Fruit fly (Drosophila melanogaster) whole organism, embryonic: ENCODE results near the gene wisp.

Experiments used
- Asciz ChIP-seq: fragments of 200-800 bp; sonication (Bioruptor generic); optimal IDR thresholded peaks from 2 replicates; lab custom pipeline; 2017; ENCODE audit warnings: missing biosample characterization, mild to moderate bottlenecking, missing genetic modification characterization, missing genetic modification reagents
- B-H2 ChIP-seq: fragments of 200-800 bp; sonication (Bioruptor generic); optimal IDR thresholded peaks from 2 replicates; lab custom pipeline; 2018; ENCODE audit warnings: missing biosample characterization, mild to moderate bottlenecking, missing genetic modification characterization
- CG10147 ChIP-seq: fragments of 200-800 bp; sonication (Bioruptor generic); optimal IDR thresholded peaks from 2 replicates; lab custom pipeline; 2019; ENCODE audit warnings: missing biosample characterization, mild to moderate bottlenecking, missing genetic modification characterization, moderate library complexity
- CG10431 ChIP-seq: fragments of 200-800 bp; sonication (Bioruptor generic); optimal IDR thresholded peaks from 3 replicates; lab custom pipeline; 2018; ENCODE audit warnings: missing biosample characterization, mild to moderate bottlenecking, missing genetic modification characterization
- CG10654 ChIP-seq: fragments of 200-800 bp; sonication (Bioruptor generic); optimal IDR thresholded peaks from 2 replicates; lab custom pipeline; 2016; ENCODE audit warnings: missing biosample characterization, missing genetic modification characterization
- CG1233 ChIP-seq: fragments of 200-800 bp; sonication (Bioruptor generic); optimal IDR thresholded peaks from 4 replicates; lab custom pipeline; 2018; ENCODE audit warnings: missing biosample characterization, mild to moderate bottlenecking, missing genetic modification characterization
- CG13287 ChIP-seq: fragments of 200-800 bp; sonication (Bioruptor generic); IDR thresholded peaks from 2 replicates; pipeline ENCODE4 v1.3.6; 2022; ENCODE audit warnings: missing biosample characterization, missing genetic modification characterization; ENCODE audit not compliant: partially characterized antibody
- CG13775 ChIP-seq: fragments of 200-800 bp; sonication (Bioruptor generic); optimal IDR thresholded peaks from 3 replicates; lab custom pipeline; 2017; ENCODE audit warnings: missing biosample characterization, mild to moderate bottlenecking, missing genetic modification characterization
- CG14441 ChIP-seq: fragments of 200-800 bp; sonication (Bioruptor generic); IDR thresholded peaks from 2 replicates; pipeline ENCODE4 v1.3.6; 2022; ENCODE audit warnings: missing biosample characterization, missing genetic modification characterization
- CG15479 ChIP-seq: fragments of 200-800 bp; sonication (Bioruptor generic); optimal IDR thresholded peaks from 3 replicates; lab custom pipeline; 2019; ENCODE audit warnings: missing biosample characterization, mild to moderate bottlenecking, missing genetic modification characterization, moderate library complexity
- CG15514 ChIP-seq: fragments of 200-800 bp; sonication (Bioruptor generic); optimal IDR thresholded peaks from 3 replicates; lab custom pipeline; 2017; ENCODE audit warnings: missing biosample characterization, missing genetic modification characterization, mild to moderate bottlenecking, moderate library complexity, missing genetic modification reagents
- CG17359 ChIP-seq: fragments of 200-800 bp; sonication (Bioruptor generic); optimal IDR thresholded peaks from 3 replicates; lab custom pipeline; 2018; ENCODE audit warnings: missing biosample characterization, mild to moderate bottlenecking, missing genetic modification characterization, moderate library complexity
- CG1792 ChIP-seq: fragments of 200-800 bp; sonication (Bioruptor generic); optimal IDR thresholded peaks from 2 replicates; lab custom pipeline; 2016; ENCODE audit warnings: missing biosample characterization, missing genetic modification characterization
- CG30403 ChIP-seq: fragments of 200-800 bp; sonication (Bioruptor generic); optimal IDR thresholded peaks from 3 replicates; lab custom pipeline; 2016; ENCODE audit warnings: missing biosample characterization, missing genetic modification characterization
- CG3065 ChIP-seq: fragments of 200-800 bp; sonication (Bioruptor generic); optimal IDR thresholded peaks from 2 replicates; lab custom pipeline; 2016; ENCODE audit warnings: missing biosample characterization, missing genetic modification characterization
- CG6813 ChIP-seq: fragments of 200-800 bp; sonication (Bioruptor generic); optimal IDR thresholded peaks from 2 replicates; lab custom pipeline; 2017; ENCODE audit warnings: missing biosample characterization, missing genetic modification characterization, mild to moderate bottlenecking, moderate library complexity, missing genetic modification reagents
- CG7745 ChIP-seq: fragments of 200-800 bp; sonication (Bioruptor generic); optimal IDR thresholded peaks from 2 replicates; lab custom pipeline; 2018; ENCODE audit warnings: missing biosample characterization, mild to moderate bottlenecking, missing genetic modification characterization, moderate library complexity
- CG8765 ChIP-seq: fragments of 200-800 bp; sonication (Bioruptor generic); IDR thresholded peaks from 2 replicates; pipeline ENCODE4 v1.3.6; 2022; ENCODE audit warnings: missing biosample characterization, missing genetic modification characterization
- CG9215 ChIP-seq: fragments of 200-800 bp; sonication (Bioruptor generic); IDR thresholded peaks from 2 replicates; pipeline ENCODE4 v1.3.6; 2022; ENCODE audit warnings: missing biosample characterization, missing genetic modification characterization
- Deaf1 ChIP-seq: fragments of 200-800 bp; optimal IDR thresholded peaks from 3 replicates; lab custom pipeline; 2019; ENCODE audit warnings: missing biosample characterization, mild to moderate bottlenecking, missing genetic modification characterization, moderate library complexity
- Dll ChIP-seq: fragments of 200-800 bp; sonication (Bioruptor generic); IDR thresholded peaks from 4 replicates; pipeline ENCODE4 v1.3.6; 2022; ENCODE audit warnings: missing biosample characterization, missing genetic modification characterization; ENCODE audit not compliant: partially characterized antibody
- Ets65A ChIP-seq: fragments of 200-800 bp; sonication (Bioruptor generic); peaks from one replicate; lab custom pipeline; 2016; ENCODE audit warnings: missing biosample characterization, missing genetic modification characterization
- HHEX ChIP-seq: fragments of 200-800 bp; sonication (Bioruptor generic); optimal IDR thresholded peaks from 3 replicates; lab custom pipeline; 2017; ENCODE audit warnings: missing biosample characterization, mild to moderate bottlenecking, missing genetic modification characterization, missing genetic modification reagents
- Hey ChIP-seq: fragments of 200-800 bp; sonication (Bioruptor generic); optimal IDR thresholded peaks from 3 replicates; lab custom pipeline; 2018; ENCODE audit warnings: missing biosample characterization, mild to moderate bottlenecking, missing genetic modification characterization
- NC2α ChIP-seq: fragments of 200-800 bp; sonication (Bioruptor generic); optimal IDR thresholded peaks from 2 replicates; lab custom pipeline; 2016; ENCODE audit warnings: missing biosample characterization, missing genetic modification characterization
- Optix ChIP-seq: fragments of 200-800 bp; sonication (Bioruptor generic); IDR thresholded peaks from 3 replicates; pipeline ENCODE4 v1.3.6; 2022; ENCODE audit warnings: missing biosample characterization, missing genetic modification characterization
- PHDP ChIP-seq: fragments of 200-800 bp; sonication (Bioruptor generic); optimal IDR thresholded peaks from 3 replicates; lab custom pipeline; 2018; ENCODE audit warnings: missing biosample characterization, mild to moderate bottlenecking, missing genetic modification characterization, moderate library complexity
- Poxn ChIP-seq: fragments of 200-800 bp; sonication (Bioruptor generic); IDR thresholded peaks from 2 replicates; pipeline ENCODE4 v1.3.6; 2022; ENCODE audit warnings: missing biosample characterization, missing genetic modification characterization
- Xbp1 ChIP-seq: fragments of 200-800 bp; sonication (Bioruptor generic); optimal IDR thresholded peaks from 3 replicates; lab custom pipeline; 2016; ENCODE audit warnings: missing biosample characterization, mild to moderate bottlenecking, missing genetic modification characterization
- corto ChIP-seq: fragments of 200-800 bp; sonication (Bioruptor generic); optimal IDR thresholded peaks from 2 replicates; lab custom pipeline; 2016; ENCODE audit warnings: missing biosample characterization, mild to moderate bottlenecking, missing genetic modification characterization, moderate library complexity
- dati ChIP-seq: fragments of 200-800 bp; sonication (Bioruptor generic); IDR thresholded peaks from 2 replicates; pipeline ENCODE4 v1.3.6; 2022; ENCODE audit warnings: missing biosample characterization, missing genetic modification characterization
- dmrt99B ChIP-seq: fragments of 200-800 bp; sonication (Bioruptor generic); optimal IDR thresholded peaks from 2 replicates; lab custom pipeline; 2018; ENCODE audit warnings: missing biosample characterization, mild to moderate bottlenecking, missing genetic modification characterization, moderate library complexity
- dpn ChIP-seq, 2 experiments: fragments of 200-800 bp; sonication (Bioruptor generic); optimal IDR thresholded peaks; 3 replicates each; lab custom pipeline; 2016; ENCODE audit warnings: missing biosample characterization in 2 of 2, missing genetic modification characterization in 2 of 2
- ewg ChIP-seq: fragments of 200-800 bp; sonication (Bioruptor generic); optimal IDR thresholded peaks from 3 replicates; lab custom pipeline; 2017; ENCODE audit warnings: mild to moderate bottlenecking, missing biosample characterization, missing genetic modification reagents, missing genetic modification characterization
- gsb ChIP-seq: fragments of 200-800 bp; sonication (Bioruptor generic); IDR thresholded peaks from 2 replicates; pipeline ENCODE4 v1.3.6; 2022; ENCODE audit warnings: missing biosample characterization, missing genetic modification characterization
- lilli ChIP-seq: fragments of 200-800 bp; sonication (Bioruptor generic); optimal IDR thresholded peaks from 3 replicates; lab custom pipeline; 2016; ENCODE audit warnings: missing biosample characterization, missing genetic modification characterization
- pita ChIP-seq: fragments of 200-800 bp; sonication (Bioruptor generic); optimal IDR thresholded peaks from 2 replicates; lab custom pipeline; 2017; ENCODE audit warnings: missing biosample characterization, mild to moderate bottlenecking, missing genetic modification characterization
- pros ChIP-seq: fragments of 200-800 bp; sonication (Bioruptor generic); optimal IDR thresholded peaks from 3 replicates; lab custom pipeline; 2019; ENCODE audit warnings: missing biosample characterization, mild to moderate bottlenecking, missing genetic modification characterization, moderate library complexity
- ranshi ChIP-seq: fragments of 200-800 bp; sonication (Bioruptor generic); IDR thresholded peaks from 2 replicates; pipeline ENCODE4 v1.3.6; 2022; ENCODE audit warnings: missing biosample characterization, missing genetic modification characterization
- sc ChIP-seq, 3 experiments: fragments of >200 bp in 2 of 3; fragments of 200-800 bp in 1 of 3; sonication (Bioruptor generic) in 1 of 3; optimal IDR thresholded peaks; 2 replicates in 2 of 3; 3 replicates in 1 of 3; lab custom pipeline; 2017; ENCODE audit warnings: mild to moderate bottlenecking in 1 of 3, missing biosample characterization in 1 of 3, missing genetic modification characterization in 1 of 3, missing genetic modification reagents in 1 of 3
- sens-2 ChIP-seq: fragments of 200-800 bp; sonication (Bioruptor generic); IDR thresholded peaks from 2 replicates; pipeline ENCODE4 v1.3.6; 2022; ENCODE audit warnings: missing biosample characterization, missing genetic modification characterization
- slou ChIP-seq: fragments of 200-800 bp; sonication (Bioruptor generic); optimal IDR thresholded peaks from 3 replicates; lab custom pipeline; 2016; ENCODE audit warnings: missing biosample characterization, missing genetic modification characterization
- stwl ChIP-seq: fragments of 200-800 bp; sonication (Bioruptor generic); optimal IDR thresholded peaks from 3 replicates; lab custom pipeline; 2018; ENCODE audit warnings: missing biosample characterization, mild to moderate bottlenecking, missing genetic modification characterization, moderate library complexity
- tin ChIP-seq: fragments of 200-800 bp; sonication (Bioruptor generic); optimal IDR thresholded peaks from 3 replicates; lab custom pipeline; 2016; ENCODE audit warnings: missing biosample characterization, missing genetic modification characterization
- ttk ChIP-seq: fragments of 200-800 bp; sonication (Bioruptor generic); IDR thresholded peaks from 2 replicates; pipeline ENCODE4 v2.1.2; 2022; ENCODE audit warnings: missing biosample characterization, missing genetic modification characterization
- twi ChIP-seq: fragments of 200-800 bp; optimal IDR thresholded peaks from 2 replicates; lab custom pipeline; 2019; ENCODE audit warnings: missing biosample characterization, mild to moderate bottlenecking, missing genetic modification characterization, moderate library complexity
- unpg ChIP-seq: fragments of 200-800 bp; sonication (Bioruptor generic); optimal IDR thresholded peaks from 3 replicates; lab custom pipeline; 2018; ENCODE audit warnings: missing biosample characterization, mild to moderate bottlenecking, missing genetic modification characterization, moderate library complexity

The wisp gene

DNA sequence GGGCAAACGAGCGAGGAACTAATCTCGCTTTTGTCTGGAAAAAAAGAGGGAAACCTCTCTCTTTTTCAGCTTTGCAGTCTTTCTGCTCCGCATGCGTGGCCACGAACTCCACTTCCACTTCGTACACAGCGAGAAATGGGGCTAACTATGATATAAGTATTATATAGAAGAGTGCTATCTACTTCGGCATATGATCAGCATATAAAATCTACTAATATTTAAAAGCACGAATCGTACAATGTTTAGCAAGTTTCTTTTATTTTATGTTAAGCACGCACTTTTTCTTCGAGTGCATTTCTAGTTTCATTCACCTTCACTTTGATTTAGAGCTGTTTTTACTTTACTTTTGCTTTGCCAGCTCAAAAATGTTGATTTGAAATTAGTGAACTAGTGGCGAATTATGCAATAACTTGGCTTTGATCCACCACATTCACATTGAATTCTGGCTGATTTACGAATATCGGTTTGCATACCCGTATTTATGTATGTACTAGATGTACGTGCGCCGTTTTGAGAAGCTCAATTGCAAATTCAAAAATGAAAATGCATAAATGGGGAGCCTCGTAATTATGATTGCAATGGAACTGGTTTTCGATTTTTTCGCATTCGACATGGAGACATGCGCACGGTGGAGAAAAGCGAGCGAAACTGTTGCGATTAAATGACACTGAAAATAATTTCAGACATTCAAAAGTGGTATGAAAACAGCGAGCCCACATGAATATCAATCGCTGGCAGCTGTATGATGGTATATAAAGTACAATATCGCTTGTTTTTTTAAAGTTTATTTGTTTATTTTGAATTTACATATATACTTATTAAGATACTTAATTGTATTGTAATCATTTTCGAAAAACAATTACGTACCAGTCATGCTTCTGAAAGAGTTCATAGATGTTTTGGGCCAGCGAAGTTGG is 36.0 kb upstream of the wisp start (continued):
- TF ChIP-seq dati (no peak), ranshi (peak; percentile 75), unpg (GFP tag; lab: Kevin White, UChicago) (peak; percentile 82), CG13287 (GFP tag; lab: Robert Waterston, UW) (no peak), Poxn (no peak), CG3065 (no peak), pros (GFP tag; lab: Kevin White, UChicago) (no peak), dmrt99B (tag; lab: Kevin White, UChicago) (peak; percentile 93), CG30403 (GFP tag; lab: Kevin White, UChicago) (peak; percentile 70), CG1233 (GFP tag; lab: Kevin White, UChicago) (peak; percentile 89), tin (GFP tag; lab: Kevin White, UChicago) (peak; percentile 60), Asciz (peak; percentile 69), CG6813 (GFP tag; lab: Kevin White, UChicago) (peak; percentile 26), Deaf1 (tag; lab: Kevin White, UChicago) (no peak), HHEX (GFP tag; lab: Kevin White, UChicago) (peak; percentile 32), NC2α (GFP tag; lab: Kevin White, UChicago) (no peak), Ets65A (GFP tag; lab: Kevin White, UChicago) (peak; percentile 95), pita (GFP tag; lab: Kevin White, UChicago) (no peak), CG14441 (peak; percentile 86), Hey (no peak), lilli (GFP tag; lab: Kevin White, UChicago) (peak; percentile 85), Optix (GFP tag; lab: Robert Waterston, UW) (peak; percentile 58; the same call in 1 of the 3 replicates), CG1792 (GFP tag; lab: Kevin White, UChicago) (no peak), B-H2 (GFP tag; lab: Kevin White, UChicago) (no peak), CG15514 (GFP tag; lab: Kevin White, UChicago) (peak; percentile 32), CG15479 (GFP tag; lab: Kevin White, UChicago) (no peak), Dll (GFP tag; lab: Robert Waterston, UW) (no peak), dpn (GFP tag; optimal IDR thresholded peaks at IDR 0.05; lab: Kevin White, UChicago) (peak; percentile 62 to 79), slou (GFP tag; lab: Kevin White, UChicago) (peak; percentile 49), sens-2 (GFP tag; lab: Robert Waterston, UW) (peak; percentile 57), CG7745 (no peak), CG8765 (GFP tag; lab: Robert Waterston, UW) (peak; percentile 50; the same call in 1 of the 2 replicates), stwl (tag; lab: Kevin White, UChicago) (no peak), CG13775 (GFP tag; lab: Kevin White, UChicago) (peak; percentile 36), CG10654 (GFP tag; lab: Kevin White, UChicago) (peak; percentile 34), sc (optimal IDR thresholded peaks at IDR 0.05; lab: Kevin White, UChicago) (no peak), sc (GFP tag; optimal IDR thresholded peaks at IDR 0.05; lab: Kevin White, UChicago) (peak; percentile 55), twi (tag; lab: Kevin White, UChicago) (peak; percentile 32), gsb (peak; percentile 37; the same call in 1 of the 2 replicates), CG10431 (GFP tag; lab: Kevin White, UChicago) (no peak), PHDP (tag; lab: Kevin White, UChicago) (peak; percentile 59), corto (GFP tag; lab: Kevin White, UChicago) (peak; percentile 41), ttk (GFP tag; lab: Robert Waterston, UW) (peak; percentile 84), CG9215 (GFP tag; lab: Robert Waterston, UW) (peak; percentile 53; the same call in 1 of the 2 replicates), CG17359 (tag; lab: Kevin White, UChicago) (peak; percentile 82), CG10147 (peak; percentile 19), Xbp1 (GFP tag; lab: Kevin White, UChicago) (peak; percentile 62), ewg (peak; percentile 51)
